Fruit fly (Drosophila melanogaster): ENCODE data around the gene CG6683.

Gene CG6683

dm6 chr3L:8544710-8545109 is 30.0 kb upstream of the CG6683 start, which contains the start of gene rhea (continued):
- TF ChIP-seq ATbp (GFP tag; optimal IDR thresholded peaks at IDR 0.05) (no peak), CG16779 (GFP tag; IDR thresholded peaks at IDR 0.05) (no peak), gem (tag; optimal IDR thresholded peaks at IDR 0.05) (peak; percentile 40), CG6813 (GFP tag; optimal IDR thresholded peaks at IDR 0.05) (no peak), twi (tag; optimal IDR thresholded peaks at IDR 0.05) (no peak), peb (GFP tag; IDR thresholded peaks at IDR 0.05) (no peak), Hr78 (GFP tag; optimal IDR thresholded peaks at IDR 0.05) (no peak), CG7786 (GFP tag; optimal IDR thresholded peaks at IDR 0.05) (no peak), sens (GFP tag) (peak; percentile 73), so (GFP tag; IDR thresholded peaks at IDR 0.05) (no peak), bbx (GFP tag; IDR thresholded peaks at IDR 0.05; ENCODE audit: partially characterized antibody) (peak; percentile 77), CG4404 (GFP tag; IDR thresholded peaks at IDR 0.05) (no peak), Rfx (GFP tag; IDR thresholded peaks at IDR 0.05) (no peak), Hsf (GFP tag; optimal IDR thresholded peaks at IDR 0.05) (no peak), CG16815 (GFP tag; optimal IDR thresholded peaks at IDR 0.05) (no peak), CG8290 (GFP tag; optimal IDR thresholded peaks at IDR 0.05) (no peak), CG8290 (tag; optimal IDR thresholded peaks at IDR 0.05) (no peak), CG4820 (GFP tag; optimal IDR thresholded peaks at IDR 0.05) (peak; percentile 19), CG5953 (GFP tag; IDR thresholded peaks at IDR 0.05) (no peak), kay (GFP tag; optimal IDR thresholded peaks at IDR 0.05) (no peak), sd (tag; optimal IDR thresholded peaks at IDR 0.05) (no peak), Sin3A (optimal IDR thresholded peaks at IDR 0.05) (peak; percentile 70), zfh1 (GFP tag; IDR thresholded peaks at IDR 0.05) (0 out of 3 replicates have a peak, but pooled peaks have one; percentile 22), CG17328 (GFP tag; IDR thresholded peaks at IDR 0.05) (no peak), BEAF-32 (GFP tag; optimal IDR thresholded peaks at IDR 0.05) (peak; percentile 84), CG33557 (GFP tag; optimal IDR thresholded peaks at IDR 0.05) (no peak), lbe (GFP tag; optimal IDR thresholded peaks at IDR 0.05) (peak; percentile 53), MBD-R2 (GFP tag; IDR thresholded peaks at IDR 0.05) (peak; percentile 50; the same call in 1 of the 2 replicates), Dip2 (GFP tag; IDR thresholded peaks at IDR 0.05) (no peak), CG3163 (GFP tag; optimal IDR thresholded peaks at IDR 0.05) (no peak), CG10267 (tag; optimal IDR thresholded peaks at IDR 0.05) (peak; percentile 43), phol (tag; optimal IDR thresholded peaks at IDR 0.05) (peak; percentile 57), Dll (GFP tag; IDR thresholded peaks at IDR 0.05; ENCODE audit: partially characterized antibody) (peak; percentile 90), Jarid2 (GFP tag; optimal IDR thresholded peaks at IDR 0.05) (no peak), schlank (tag; optimal IDR thresholded peaks at IDR 0.05) (no peak), fru (optimal IDR thresholded peaks at IDR 0.05) (no peak), CG31365 (tag; optimal IDR thresholded peaks at IDR 0.05) (no peak), CG15011 (GFP tag; optimal IDR thresholded peaks at IDR 0.05) (no peak), CG7271 (tag; optimal IDR thresholded peaks at IDR 0.05) (no peak), CG12071 (GFP tag; optimal IDR thresholded peaks at IDR 0.05) (no peak), CG2875 (GFP tag; optimal IDR thresholded peaks at IDR 0.05) (no peak), CTCF (GFP tag; optimal IDR thresholded peaks at IDR 0.05) (peak; percentile 28), CG17612 (GFP tag; IDR thresholded peaks at IDR 0.05) (no peak), Bteb2 (GFP tag; optimal IDR thresholded peaks at IDR 0.05) (no peak), CG10979 (tag; optimal IDR thresholded peaks at IDR 0.05) (no peak), NfI (GFP tag; optimal IDR thresholded peaks at IDR 0.05) (no peak), ase (GFP tag; IDR thresholded peaks at IDR 0.05) (no peak), Trl (optimal IDR thresholded peaks at IDR 0.05) (no peak), Trl (GFP tag; optimal IDR thresholded peaks at IDR 0.05) (no peak), CG4282 (GFP tag; optimal IDR thresholded peaks at IDR 0.05) (no peak), CG31224 (GFP tag; IDR thresholded peaks at IDR 0.05) (no peak), dpn (GFP tag; optimal IDR thresholded peaks at IDR 0.05) (peak in 1 of 2 experiments; percentile 39), wor (GFP tag; IDR thresholded peaks at IDR 0.05) (no peak)
